Fruit fly (Drosophila melanogaster): ENCODE data around the gene CG32801.

CG32801 gene

DNA sequence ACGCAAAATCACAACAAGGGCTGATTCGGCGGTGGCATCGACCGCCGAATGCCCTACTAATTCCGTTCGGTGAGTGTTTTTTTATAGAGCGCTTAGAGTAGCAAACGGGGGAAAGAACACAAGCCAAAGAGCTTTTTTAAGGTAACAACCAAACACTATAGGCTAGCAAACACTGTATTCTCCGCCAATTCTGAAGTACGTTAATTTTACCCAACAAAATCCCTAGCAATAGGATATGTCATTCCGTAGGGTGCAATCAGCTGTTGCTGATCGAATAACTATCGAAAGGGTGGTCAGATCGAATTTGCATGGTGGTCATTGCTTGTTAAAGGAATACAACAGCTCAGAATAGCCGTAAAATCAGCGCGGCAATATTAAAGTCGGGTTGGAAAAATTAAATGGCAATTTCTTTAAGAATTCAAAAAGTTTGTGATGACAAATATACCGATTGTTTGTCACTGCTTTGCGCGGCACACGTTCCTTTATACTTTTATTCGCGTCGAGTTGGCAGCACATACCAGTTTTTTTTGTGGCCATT is 4.8 kb upstream of the CG32801 start, which contains the start of gene mip130 (continued):
- peak; percentile 25 for TF ChIP-seq net (GFP tag; optimal IDR thresholded peaks at IDR 0.05)
- TF ChIP-seq Smox (GFP tag; optimal IDR thresholded peaks at IDR 0.05) = peak; percentile 37
- peak; percentile 60 for TF ChIP-seq CG3032 (tag; optimal IDR thresholded peaks at IDR 0.05)
- TF ChIP-seq fd59A (GFP tag; optimal IDR thresholded peaks at IDR 0.05) = no peak
- peak; percentile 43 for TF ChIP-seq CG11902 (GFP tag; optimal IDR thresholded peaks at IDR 0.05)
- no peak for TF ChIP-seq Gug (GFP tag; IDR thresholded peaks at IDR 0.05)
- TF ChIP-seq CG4318 (GFP tag; optimal IDR thresholded peaks at IDR 0.05) = no peak
- TF ChIP-seq dac (GFP tag; optimal IDR thresholded peaks at IDR 0.05) = peak; percentile 5
- TF ChIP-seq CG6792 (GFP tag; optimal IDR thresholded peaks at IDR 0.05) = peak; percentile 53
- TF ChIP-seq CG7368 (GFP tag; optimal IDR thresholded peaks at IDR 0.05) = peak; percentile 51
- TF ChIP-seq Sox14 (GFP tag; optimal IDR thresholded peaks at IDR 0.05) = peak; percentile 55

DNA sequence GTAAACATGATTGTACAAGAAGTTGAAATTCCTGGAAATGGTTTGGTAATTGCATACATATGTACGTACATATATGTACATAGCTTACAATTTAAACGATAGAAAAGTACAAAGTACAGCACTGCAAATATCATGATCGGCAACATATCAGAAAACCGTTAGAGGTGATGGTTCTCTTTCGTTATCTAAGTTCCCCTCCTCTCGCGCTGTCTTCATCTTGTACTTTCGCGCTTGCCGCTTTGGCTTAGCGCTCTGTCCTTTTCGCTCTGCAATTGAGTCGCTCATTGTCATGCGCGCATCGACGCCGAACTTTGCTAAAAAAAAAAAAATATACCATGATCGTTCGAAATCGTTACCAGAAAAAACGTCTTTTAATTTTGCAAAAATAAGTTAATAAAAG is 991 bp upstream of the CG32801 start:
- TF ChIP-seq svp (GFP tag) (peak; percentile 62), pdm3 (GFP tag; optimal IDR thresholded peaks at IDR 0.05) (no peak), CG10631 (GFP tag; optimal IDR thresholded peaks at IDR 0.05) (no peak)

DNA sequence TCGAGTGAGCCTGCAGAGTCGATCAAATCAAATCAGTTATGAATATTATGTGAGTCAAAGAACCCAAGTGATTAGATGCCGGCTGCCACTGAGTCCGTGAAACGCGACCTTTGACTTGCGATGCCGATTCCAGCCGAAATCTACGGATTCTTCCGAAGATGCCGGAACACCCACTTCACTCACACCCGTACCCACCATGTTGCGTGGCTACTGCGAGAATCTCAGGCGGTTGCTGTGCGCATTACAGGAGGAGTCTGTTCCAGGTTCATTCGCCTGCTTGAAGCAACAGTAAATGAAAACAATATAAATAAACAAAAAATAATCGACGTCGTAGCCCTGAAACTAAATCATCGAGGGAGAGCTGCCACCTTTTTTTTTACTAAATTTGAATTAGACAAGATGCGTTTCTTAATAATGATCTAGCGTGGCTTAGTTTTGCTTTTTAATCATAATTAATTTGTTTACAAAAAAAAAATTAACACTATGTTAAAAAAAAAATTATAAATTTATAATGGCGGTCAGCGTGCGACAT is 1.3 kb downstream of the CG32801 start, which contains the start of gene Ldaf1:
Gene Ldaf1, minus strand, starts transcription at position 307 of the 532 bp plus-strand sequence.
- TF ChIP-seq Sox102F (GFP tag; optimal IDR thresholded peaks at IDR 0.05) = no peak
- TF ChIP-seq fkh (GFP tag; optimal IDR thresholded peaks at IDR 0.05) = peak; percentile 82
- no peak for TF ChIP-seq fd59A (GFP tag; optimal IDR thresholded peaks at IDR 0.05)
- peak; percentile 7 for TF ChIP-seq esn (GFP tag; optimal IDR thresholded peaks at IDR 0.05)
- no peak for TF ChIP-seq Smox (GFP tag; optimal IDR thresholded peaks at IDR 0.05)
- TF ChIP-seq CG8119 (GFP tag; IDR thresholded peaks at IDR 0.05) = no peak
- TF ChIP-seq CG31627 (GFP tag; optimal IDR thresholded peaks at IDR 0.05) = no peak
- TF ChIP-seq CG1621 (tag; optimal IDR thresholded peaks at IDR 0.05) = no peak
- TF ChIP-seq svp (GFP tag) = peak; percentile 82
- no peak for TF ChIP-seq CG9139 (GFP tag; optimal IDR thresholded peaks at IDR 0.05)
- peak; percentile 52 for TF ChIP-seq Eip78C (GFP tag)
- no peak for TF ChIP-seq ss (GFP tag; optimal IDR thresholded peaks at IDR 0.05)
- no peak for TF ChIP-seq CG3032 (tag; optimal IDR thresholded peaks at IDR 0.05)
- TF ChIP-seq OdsH (GFP tag; optimal IDR thresholded peaks at IDR 0.05) = no peak
- TF ChIP-seq eg (GFP tag; IDR thresholded peaks at IDR 0.05) = 0 out of 3 replicates have a peak, but pooled peaks have one; percentile 22
- no peak for TF ChIP-seq CG8632 (GFP tag; optimal IDR thresholded peaks at IDR 0.05)
- TF ChIP-seq Eip75B (GFP tag; optimal IDR thresholded peaks at IDR 0.05) = no peak
- no peak for TF ChIP-seq CG10631 (GFP tag; optimal IDR thresholded peaks at IDR 0.05)
- TF ChIP-seq Blimp-1 (GFP tag; optimal IDR thresholded peaks at IDR 0.05) = no peak
- TF ChIP-seq acj6 (GFP tag; optimal IDR thresholded peaks at IDR 0.05) = no peak

DNA sequence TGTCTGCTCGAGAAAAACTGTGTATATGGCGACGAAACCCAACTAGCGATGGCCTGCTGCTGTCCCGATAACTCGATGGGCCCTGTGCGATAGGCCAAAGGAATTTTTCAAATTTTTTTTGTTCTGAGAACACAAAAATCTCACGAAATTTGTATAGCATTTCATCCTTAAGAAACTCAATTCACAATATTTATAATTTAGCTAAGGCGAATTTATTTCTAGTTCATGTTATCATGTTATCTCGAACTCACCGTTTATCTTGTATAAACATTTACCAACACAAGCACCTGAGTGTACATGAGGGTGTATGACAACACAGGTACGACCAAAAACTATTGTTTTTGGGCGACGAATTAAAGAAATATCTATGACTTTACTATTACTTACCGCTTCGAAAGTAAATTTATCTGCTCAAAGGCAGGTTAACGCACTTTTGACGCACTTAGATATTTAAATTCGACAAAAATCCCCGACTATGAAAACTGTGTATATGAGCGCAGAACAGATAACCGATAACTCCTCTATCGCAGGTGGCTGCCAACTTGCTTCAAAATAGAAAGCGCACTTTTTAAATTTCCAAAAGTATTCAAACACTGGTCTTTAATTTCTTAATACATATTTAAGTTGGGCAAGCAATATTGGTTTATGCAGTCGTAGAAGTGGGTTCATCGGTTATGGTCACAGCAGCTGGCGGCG is 2.7 kb downstream of the CG32801 start, which contains the start of gene arm:
Gene arm, minus strand, starts transcription at position 524 of the 696 bp plus-strand sequence.
- peak; percentile 20 for TF ChIP-seq CG34406 (GFP tag; optimal IDR thresholded peaks at IDR 0.05)
- no peak for TF ChIP-seq Hr38 (GFP tag; optimal IDR thresholded peaks at IDR 0.05)
- peak; percentile 28 for TF ChIP-seq vri (GFP tag; optimal IDR thresholded peaks at IDR 0.05)
- TF ChIP-seq Gug (GFP tag; IDR thresholded peaks at IDR 0.05) = no peak
- TF ChIP-seq Eip78C (GFP tag) = peak; percentile 40
- TF ChIP-seq cyc (GFP tag; optimal IDR thresholded peaks at IDR 0.05) = peak; percentile 12
- peak; percentile 0 for TF ChIP-seq CG6792 (GFP tag; optimal IDR thresholded peaks at IDR 0.05)
- peak; percentile 18 for TF ChIP-seq CG32006 (GFP tag; optimal IDR thresholded peaks at IDR 0.05)
- TF ChIP-seq fkh (GFP tag; optimal IDR thresholded peaks at IDR 0.05) = peak; percentile 36
- TF ChIP-seq CG8319 (GFP tag; optimal IDR thresholded peaks at IDR 0.05) = no peak
- TF ChIP-seq esn (GFP tag; optimal IDR thresholded peaks at IDR 0.05) = peak; percentile 31
- TF ChIP-seq Eip93F (GFP tag; optimal IDR thresholded peaks at IDR 0.05) = peak; percentile 22
- TF ChIP-seq CG15336 (GFP tag; IDR thresholded peaks at IDR 0.05) = peak; percentile 20; the same call in 1 of the 2 replicates
- no peak for TF ChIP-seq fd59A (GFP tag; optimal IDR thresholded peaks at IDR 0.05)
- TF ChIP-seq achi (GFP tag; optimal IDR thresholded peaks at IDR 0.05) = peak; percentile 23
- peak; percentile 0 for TF ChIP-seq CG31627 (GFP tag; optimal IDR thresholded peaks at IDR 0.05)
- no peak for TF ChIP-seq eg (GFP tag; IDR thresholded peaks at IDR 0.05)
- TF ChIP-seq svp (GFP tag) = peak; percentile 75
- TF ChIP-seq CG10669 (GFP tag; optimal IDR thresholded peaks at IDR 0.05) = no peak
- peak; percentile 42 for TF ChIP-seq pdm3 (GFP tag; optimal IDR thresholded peaks at IDR 0.05)
- peak; percentile 11 for TF ChIP-seq topi (GFP tag; optimal IDR thresholded peaks at IDR 0.05)

All from whole organism, prepupa.